Fruit fly (Drosophila melanogaster) whole organism, embryonic: ENCODE results near the gene mbm.

Experiments
- Aef1 ChIP-seq: fragments of 200-800 bp; sonication (Bioruptor generic); IDR thresholded peaks from 3 replicates; pipeline ENCODE4 v1.3.6; 2022; ENCODE audit warnings: missing biosample characterization, missing genetic modification characterization
- Antp ChIP-seq: fragments of 200-800 bp; sonication (Bioruptor generic); optimal IDR thresholded peaks from 3 replicates; lab custom pipeline; 2016; ENCODE audit warnings: missing biosample characterization, missing genetic modification characterization
- CG11456 ChIP-seq: fragments of 200-800 bp; sonication (Bioruptor generic); IDR thresholded peaks from 3 replicates; pipeline ENCODE4 v1.3.6; 2022; ENCODE audit warnings: missing biosample characterization, missing genetic modification characterization
- CG12659 ChIP-seq: fragments of 200-800 bp; sonication (Bioruptor generic); optimal IDR thresholded peaks from 3 replicates; lab custom pipeline; 2017; ENCODE audit warnings: mild to moderate bottlenecking, missing biosample characterization, missing genetic modification reagents, missing genetic modification characterization
- CG13123 ChIP-seq: fragments of 200-800 bp; sonication (Bioruptor generic); optimal IDR thresholded peaks from 2 replicates; lab custom pipeline; 2016; ENCODE audit warnings: missing biosample characterization, missing genetic modification characterization
- CG14014 ChIP-seq: fragments of 200-800 bp; sonication (Bioruptor generic); IDR thresholded peaks from 2 replicates; pipeline ENCODE4 v1.3.6; 2022; ENCODE audit warnings: missing biosample characterization, missing genetic modification characterization
- CG1529 ChIP-seq: fragments of 200-800 bp; sonication (Bioruptor generic); optimal IDR thresholded peaks from 3 replicates; lab custom pipeline; 2018; ENCODE audit warnings: missing biosample characterization, missing genetic modification characterization
- CG15479 ChIP-seq: fragments of 200-800 bp; sonication (Bioruptor generic); optimal IDR thresholded peaks from 3 replicates; lab custom pipeline; 2019; ENCODE audit warnings: missing biosample characterization, mild to moderate bottlenecking, missing genetic modification characterization, moderate library complexity
- CG17359 ChIP-seq: fragments of 200-800 bp; sonication (Bioruptor generic); optimal IDR thresholded peaks from 3 replicates; lab custom pipeline; 2018; ENCODE audit warnings: missing biosample characterization, mild to moderate bottlenecking, missing genetic modification characterization, moderate library complexity
- CG17829 ChIP-seq: fragments of 200-800 bp; optimal IDR thresholded peaks from 2 replicates; lab custom pipeline; 2019; ENCODE audit warnings: missing biosample characterization, mild to moderate bottlenecking, missing genetic modification characterization, moderate library complexity
- CG18476 ChIP-seq: fragments of 200-800 bp; sonication (Bioruptor generic); optimal IDR thresholded peaks from 2 replicates; lab custom pipeline; 2016; ENCODE audit warnings: missing biosample characterization, mild to moderate bottlenecking, missing genetic modification characterization
- CG2116 ChIP-seq: fragments of 200-800 bp; sonication (Bioruptor generic); optimal IDR thresholded peaks from 3 replicates; lab custom pipeline; 2018; ENCODE audit warnings: missing biosample characterization, mild to moderate bottlenecking, missing genetic modification characterization
- CG2129 ChIP-seq: fragments of 200-800 bp; sonication (Bioruptor generic); IDR thresholded peaks from 2 replicates; pipeline ENCODE4 v1.3.6; 2022; ENCODE audit warnings: missing biosample characterization, missing genetic modification characterization; ENCODE audit not compliant: partially characterized antibody
- CG2678 ChIP-seq: fragments of 200-800 bp; sonication (Bioruptor generic); optimal IDR thresholded peaks from 3 replicates; lab custom pipeline; 2019; ENCODE audit warnings: missing biosample characterization, mild to moderate bottlenecking, missing genetic modification characterization, moderate library complexity
- CG2712 ChIP-seq: fragments of 200-800 bp; optimal IDR thresholded peaks from 3 replicates; lab custom pipeline; 2019; ENCODE audit warnings: missing biosample characterization, mild to moderate bottlenecking, missing genetic modification characterization, moderate library complexity
- CG31224 ChIP-seq: fragments of 200-800 bp; sonication (Bioruptor generic); IDR thresholded peaks from 2 replicates; pipeline ENCODE4 v1.3.6; 2022; ENCODE audit warnings: missing biosample characterization, missing genetic modification characterization
- CG31441 ChIP-seq: fragments of 200-800 bp; sonication (Bioruptor generic); IDR thresholded peaks from 2 replicates; pipeline ENCODE4 v1.3.6; 2022; ENCODE audit warnings: missing biosample characterization, missing genetic modification characterization
- CG6765 ChIP-seq: fragments of 200-800 bp; sonication (Bioruptor generic); optimal IDR thresholded peaks from 3 replicates; lab custom pipeline; 2017; ENCODE audit warnings: missing biosample characterization, mild to moderate bottlenecking, missing genetic modification characterization
- CG7745 ChIP-seq: fragments of 200-800 bp; sonication (Bioruptor generic); optimal IDR thresholded peaks from 2 replicates; lab custom pipeline; 2018; ENCODE audit warnings: missing biosample characterization, mild to moderate bottlenecking, missing genetic modification characterization, moderate library complexity
- CG7987 ChIP-seq: fragments of 200-800 bp; sonication (Bioruptor generic); optimal IDR thresholded peaks from 2 replicates; lab custom pipeline; 2018; ENCODE audit warnings: missing biosample characterization, mild to moderate bottlenecking, missing genetic modification characterization, moderate library complexity
- D19B ChIP-seq: fragments of 200-800 bp; sonication (Bioruptor generic); optimal IDR thresholded peaks from 2 replicates; lab custom pipeline; 2017; ENCODE audit warnings: missing biosample characterization, mild to moderate bottlenecking, missing genetic modification characterization
- H2.0 ChIP-seq: fragments of 200-800 bp; sonication (Bioruptor generic); IDR thresholded peaks from 2 replicates; pipeline ENCODE4 v1.3.6; 2022; ENCODE audit warnings: missing biosample characterization, missing genetic modification characterization
- Lhr ChIP-seq: fragments of 200-800 bp; sonication (Bioruptor generic); optimal IDR thresholded peaks from 3 replicates; lab custom pipeline; 2017; ENCODE audit warnings: mild to moderate bottlenecking, missing biosample characterization, missing genetic modification reagents, missing genetic modification characterization
- Opbp ChIP-seq: fragments of 200-800 bp; sonication (Bioruptor generic); IDR thresholded peaks from 3 replicates; pipeline ENCODE4 v1.3.6; 2022; ENCODE audit warnings: missing biosample characterization, missing genetic modification characterization; ENCODE audit not compliant: partially characterized antibody
- Spps ChIP-seq: fragments of 200-800 bp; sonication (Bioruptor generic); optimal IDR thresholded peaks from 2 replicates; lab custom pipeline; 2018; ENCODE audit warnings: missing biosample characterization, mild to moderate bottlenecking, missing genetic modification characterization
- Sry-β ChIP-seq: fragments of 200-800 bp; sonication (Bioruptor generic); optimal IDR thresholded peaks from 2 replicates; lab custom pipeline; 2018; ENCODE audit warnings: missing biosample characterization, mild to moderate bottlenecking, missing genetic modification characterization, moderate library complexity
- ac ChIP-seq: fragments of 200-800 bp; sonication (Bioruptor generic); optimal IDR thresholded peaks from 3 replicates; lab custom pipeline; 2017; ENCODE audit warnings: missing biosample characterization, mild to moderate bottlenecking, missing genetic modification characterization
- ap ChIP-seq: fragments of 200-800 bp; sonication (Bioruptor generic); IDR thresholded peaks from 2 replicates; pipeline ENCODE4 v1.3.6; 2022; ENCODE audit warnings: missing biosample characterization, missing genetic modification characterization
- chm ChIP-seq: fragments of 200-800 bp; sonication (Bioruptor generic); IDR thresholded peaks from 2 replicates; pipeline ENCODE4 v1.3.6; 2022; ENCODE audit warnings: missing biosample characterization, missing genetic modification characterization
- corto ChIP-seq: fragments of 200-800 bp; sonication (Bioruptor generic); optimal IDR thresholded peaks from 2 replicates; lab custom pipeline; 2016; ENCODE audit warnings: missing biosample characterization, mild to moderate bottlenecking, missing genetic modification characterization, moderate library complexity
- croc ChIP-seq: fragments of 200-800 bp; sonication (Bioruptor generic); conservative IDR thresholded peaks from 3 replicates; pipeline ENCODE4 v1.3.6; 2022; ENCODE audit warnings: missing biosample characterization, missing genetic modification characterization
- dati ChIP-seq: fragments of 200-800 bp; sonication (Bioruptor generic); IDR thresholded peaks from 2 replicates; pipeline ENCODE4 v1.3.6; 2022; ENCODE audit warnings: missing biosample characterization, missing genetic modification characterization
- dmrt99B ChIP-seq: fragments of 200-800 bp; sonication (Bioruptor generic); optimal IDR thresholded peaks from 2 replicates; lab custom pipeline; 2018; ENCODE audit warnings: missing biosample characterization, mild to moderate bottlenecking, missing genetic modification characterization, moderate library complexity
- ewg ChIP-seq: fragments of 200-800 bp; sonication (Bioruptor generic); optimal IDR thresholded peaks from 3 replicates; lab custom pipeline; 2017; ENCODE audit warnings: mild to moderate bottlenecking, missing biosample characterization, missing genetic modification reagents, missing genetic modification characterization
- fd3F ChIP-seq: fragments of 200-800 bp; sonication (Bioruptor generic); optimal IDR thresholded peaks from 2 replicates; lab custom pipeline; 2018; ENCODE audit warnings: missing biosample characterization, mild to moderate bottlenecking, missing genetic modification characterization, moderate library complexity
- ftz-f1 ChIP-seq: fragments of 200-800 bp; sonication (Bioruptor generic); optimal IDR thresholded peaks from 2 replicates; lab custom pipeline; 2016; ENCODE audit warnings: missing biosample characterization, missing genetic modification characterization
- gfzf ChIP-seq: fragments of 200-800 bp; sonication (Bioruptor generic); optimal IDR thresholded peaks from 2 replicates; lab custom pipeline; 2016; ENCODE audit warnings: missing biosample characterization, mild to moderate bottlenecking, missing genetic modification characterization, moderate library complexity
- inv ChIP-seq: fragments of 200-800 bp; sonication (Bioruptor generic); IDR thresholded peaks from 2 replicates; pipeline ENCODE4 v1.3.6; 2022; ENCODE audit warnings: missing biosample characterization, missing genetic modification characterization; ENCODE audit not compliant: partially characterized antibody
- jumu ChIP-seq: fragments of 200-800 bp; sonication (Bioruptor generic); optimal IDR thresholded peaks from 3 replicates; lab custom pipeline; 2016; ENCODE audit warnings: missing biosample characterization, missing genetic modification characterization
- nerfin-1 ChIP-seq: fragments of 200-800 bp; sonication (Bioruptor generic); optimal IDR thresholded peaks from 3 replicates; lab custom pipeline; 2019; ENCODE audit warnings: missing biosample characterization, mild to moderate bottlenecking, missing genetic modification characterization, moderate library complexity
- onecut ChIP-seq: fragments of 200-800 bp; sonication (Bioruptor generic); IDR thresholded peaks from 2 replicates; pipeline ENCODE4 v1.3.6; 2022; ENCODE audit warnings: missing biosample characterization, missing genetic modification characterization
- org-1 ChIP-seq: fragments of 200-800 bp; sonication (Bioruptor generic); optimal IDR thresholded peaks from 2 replicates; lab custom pipeline; 2017; ENCODE audit warnings: missing biosample characterization, missing genetic modification characterization
- sim ChIP-seq: fragments of 200-800 bp; sonication (Bioruptor generic); IDR thresholded peaks from 2 replicates; pipeline ENCODE4 v1.3.6; 2022; ENCODE audit warnings: missing biosample characterization, missing genetic modification characterization
- sob ChIP-seq: fragments of 200-800 bp; sonication (Bioruptor generic); IDR thresholded peaks from 2 replicates; pipeline ENCODE4 v1.3.6; 2022; ENCODE audit warnings: missing biosample characterization, missing genetic modification characterization
- trem ChIP-seq: fragments of 200-800 bp; optimal IDR thresholded peaks from 3 replicates; lab custom pipeline; 2019; ENCODE audit warnings: missing biosample characterization, mild to moderate bottlenecking, missing genetic modification characterization, moderate library complexity
- ttk ChIP-seq: fragments of 200-800 bp; sonication (Bioruptor generic); IDR thresholded peaks from 2 replicates; pipeline ENCODE4 v2.1.2; 2022; ENCODE audit warnings: missing biosample characterization, missing genetic modification characterization
- tup ChIP-seq: fragments of 200-800 bp; sonication (Bioruptor generic); optimal IDR thresholded peaks from 2 replicates; lab custom pipeline; 2016; ENCODE audit warnings: missing biosample characterization, mild to moderate bottlenecking, missing genetic modification characterization, moderate library complexity
- usp ChIP-seq: fragments of >200 bp; optimal IDR thresholded peaks from 2 replicates; lab custom pipeline; 2017; ENCODE audit warnings: missing biosample characterization, missing genetic modification characterization
- yki ChIP-seq: fragments of >200 bp; optimal IDR thresholded peaks from 3 replicates; lab custom pipeline; 2018

Gene mbm

dm6 chr2L:224599-225385 is 48.7 kb downstream of the mbm start (continued):
- peak; percentile 60 for TF ChIP-seq CG17359 (tag; lab: Kevin White, UChicago)
- TF ChIP-seq CG1529 (GFP tag; lab: Kevin White, UChicago) = peak; percentile 50
- no peak for TF ChIP-seq usp (GFP tag; lab: Kevin White, UChicago)
- TF ChIP-seq CG2712 = peak; percentile 59
- peak; percentile 57 for TF ChIP-seq fd3F (GFP tag; lab: Kevin White, UChicago)
- TF ChIP-seq ap (GFP tag; lab: Robert Waterston, UW) = peak; percentile 37; the same call in 1 of the 2 replicates
- TF ChIP-seq CG2116 (GFP tag; lab: Kevin White, UChicago) = peak; percentile 21
- peak; percentile 23 for TF ChIP-seq CG17829
- TF ChIP-seq nerfin-1 (tag; lab: Kevin White, UChicago) = peak; percentile 17
- 0 out of 2 replicates have a peak, but pooled peaks have one; percentile 8 for TF ChIP-seq inv
- TF ChIP-seq trem (tag; lab: Kevin White, UChicago) = no peak
- TF ChIP-seq CG12659 (GFP tag; lab: Kevin White, UChicago) = peak; percentile 52
- peak; percentile 61 for TF ChIP-seq Aef1
- TF ChIP-seq CG11456 (GFP tag; lab: Robert Waterston, UW) = peak; percentile 68; the same call in 2 of the 3 replicates
- no peak for TF ChIP-seq CG7745 (tag; lab: Kevin White, UChicago)
- peak; percentile 48 for TF ChIP-seq tup (GFP tag; lab: Kevin White, UChicago)
- TF ChIP-seq CG2129 = no peak
- peak; percentile 34; the same call in 1 of the 2 replicates for TF ChIP-seq H2.0 (GFP tag; lab: Robert Waterston, UW)
- no peak for TF ChIP-seq dmrt99B
- peak; percentile 39 for TF ChIP-seq CG18476 (GFP tag; lab: Kevin White, UChicago)
- TF ChIP-seq onecut (GFP tag; lab: Robert Waterston, UW) = peak; percentile 43; the same call in 1 of the 2 replicates
- peak; percentile 47; the same call in 1 of the 2 replicates for TF ChIP-seq dati (GFP tag; lab: Robert Waterston, UW)
- TF ChIP-seq chm (GFP tag; lab: Robert Waterston, UW) = no peak; the same call in 1 of the 2 replicates
- 0 out of 2 replicates have a peak, but pooled peaks have one; percentile 14 for TF ChIP-seq CG31224 (GFP tag; lab: Robert Waterston, UW)
- TF ChIP-seq CG31441 (GFP tag; lab: Robert Waterston, UW) = no peak
- peak; percentile 44 for TF ChIP-seq CG13123 (GFP tag; lab: Kevin White, UChicago)
- TF ChIP-seq gfzf (GFP tag; lab: Kevin White, UChicago) = no peak
- no peak for TF ChIP-seq ftz-f1 (GFP tag; lab: Kevin White, UChicago)
- peak; percentile 58 for TF ChIP-seq jumu (GFP tag; lab: Kevin White, UChicago)
- TF ChIP-seq CG15479 (GFP tag; lab: Kevin White, UChicago) = peak; percentile 49
- no peak for TF ChIP-seq Opbp (GFP tag; lab: Robert Waterston, UW)
- TF ChIP-seq Spps (tag; lab: Kevin White, UChicago) = no peak
- TF ChIP-seq CG6765 = peak; percentile 65
- peak; percentile 63; the same call in 1 of the 2 replicates for TF ChIP-seq sob
- TF ChIP-seq sim (GFP tag; lab: Robert Waterston, UW) = no peak
- peak; percentile 67 for TF ChIP-seq Antp (GFP tag; lab: Kevin White, UChicago)
- TF ChIP-seq corto (GFP tag; lab: Kevin White, UChicago) = peak; percentile 72
- peak; percentile 54 for TF ChIP-seq ttk
- TF ChIP-seq Lhr (GFP tag; lab: Kevin White, UChicago) = peak; percentile 5
- no peak for TF ChIP-seq CG2678
- TF ChIP-seq croc (GFP tag; lab: Robert Waterston, UW) = 0 out of 3 replicates have a peak, but pooled peaks have one; percentile 26
- TF ChIP-seq ewg (GFP tag; lab: Kevin White, UChicago) = no peak
- TF ChIP-seq CG14014 = peak; percentile 61
- TF ChIP-seq ac (GFP tag; lab: Kevin White, UChicago) = no peak
- TF ChIP-seq CG7987 (GFP tag; lab: Kevin White, UChicago) = no peak
- peak; percentile 88 for TF ChIP-seq Sry-β (GFP tag; lab: Kevin White, UChicago)
- TF ChIP-seq org-1 = peak; percentile 48
- TF ChIP-seq D19B (GFP tag; lab: Kevin White, UChicago) = peak; percentile 41
- TF ChIP-seq yki (lab: Kevin White, UChicago) = no peak
